Fruit fly (Drosophila melanogaster) whole organism, embryonic: Measurements from ENCODE around the gene iav.

Source experiments
- Ada2b ChIP-seq: fragments of 200-800 bp; sonication (Bioruptor generic); IDR thresholded peaks from 2 replicates; pipeline ENCODE4 v1.3.6; 2022; ENCODE audit warnings: missing biosample characterization, missing genetic modification characterization
- B-H2 ChIP-seq: fragments of 200-800 bp; sonication (Bioruptor generic); optimal IDR thresholded peaks from 2 replicates; lab custom pipeline; 2018; ENCODE audit warnings: missing biosample characterization, mild to moderate bottlenecking, missing genetic modification characterization
- Bteb2 ChIP-seq: fragments of 200-800 bp; sonication (Bioruptor generic); optimal IDR thresholded peaks from 2 replicates; lab custom pipeline; 2016; ENCODE audit warnings: missing biosample characterization, missing genetic modification characterization
- CG10209 ChIP-seq: fragments of 200-800 bp; sonication (Bioruptor generic); optimal IDR thresholded peaks from 3 replicates; lab custom pipeline; 2017; ENCODE audit warnings: missing biosample characterization, mild to moderate bottlenecking, missing genetic modification characterization, missing genetic modification reagents
- CG11085 ChIP-seq: fragments of 200-800 bp; sonication (Bioruptor generic); IDR thresholded peaks from 2 replicates; pipeline ENCODE4 v1.3.6; 2022; ENCODE audit warnings: missing biosample characterization, missing genetic modification characterization
- CG12769 ChIP-seq: fragments of 200-800 bp; sonication (Bioruptor generic); optimal IDR thresholded peaks from 2 replicates; lab custom pipeline; 2019; ENCODE audit warnings: missing biosample characterization, mild to moderate bottlenecking, missing genetic modification characterization, moderate library complexity
- CG13123 ChIP-seq: fragments of 200-800 bp; sonication (Bioruptor generic); optimal IDR thresholded peaks from 2 replicates; lab custom pipeline; 2016; ENCODE audit warnings: missing biosample characterization, missing genetic modification characterization
- CG14965 ChIP-seq: fragments of 200-800 bp; sonication (Bioruptor generic); optimal IDR thresholded peaks from 2 replicates; lab custom pipeline; 2016; ENCODE audit warnings: missing biosample characterization, missing genetic modification characterization, borderline replicate concordance
- CG15011 ChIP-seq: fragments of 200-800 bp; sonication (Bioruptor generic); optimal IDR thresholded peaks from 3 replicates; lab custom pipeline; 2018; ENCODE audit warnings: missing biosample characterization, mild to moderate bottlenecking, missing genetic modification characterization
- CG15514 ChIP-seq: fragments of 200-800 bp; sonication (Bioruptor generic); optimal IDR thresholded peaks from 3 replicates; lab custom pipeline; 2017; ENCODE audit warnings: missing biosample characterization, missing genetic modification characterization, mild to moderate bottlenecking, moderate library complexity, missing genetic modification reagents
- CG16813 ChIP-seq: fragments of 200-800 bp; sonication (Bioruptor generic); IDR thresholded peaks from 3 replicates; pipeline ENCODE4 v1.3.6; 2022; ENCODE audit warnings: missing biosample characterization, missing genetic modification characterization; ENCODE audit not compliant: partially characterized antibody
- CG16863 ChIP-seq: fragments of 200-800 bp; sonication (Bioruptor generic); optimal IDR thresholded peaks from 3 replicates; lab custom pipeline; 2016; ENCODE audit warnings: missing biosample characterization, missing genetic modification characterization
- CG17912 ChIP-seq: fragments of 200-800 bp; sonication (Bioruptor generic); optimal IDR thresholded peaks from 2 replicates; lab custom pipeline; 2018; ENCODE audit warnings: missing biosample characterization, mild to moderate bottlenecking, missing genetic modification characterization
- CG1832 ChIP-seq: fragments of 200-800 bp; sonication (Bioruptor generic); optimal IDR thresholded peaks from 2 replicates; lab custom pipeline; 2017; ENCODE audit warnings: missing biosample characterization, mild to moderate bottlenecking, missing genetic modification characterization, inconsistent platforms
- CG2678 ChIP-seq: fragments of 200-800 bp; sonication (Bioruptor generic); optimal IDR thresholded peaks from 3 replicates; lab custom pipeline; 2019; ENCODE audit warnings: missing biosample characterization, mild to moderate bottlenecking, missing genetic modification characterization, moderate library complexity
- CG2712 ChIP-seq: fragments of 200-800 bp; optimal IDR thresholded peaks from 3 replicates; lab custom pipeline; 2019; ENCODE audit warnings: missing biosample characterization, mild to moderate bottlenecking, missing genetic modification characterization, moderate library complexity
- CG30403 ChIP-seq: fragments of 200-800 bp; sonication (Bioruptor generic); optimal IDR thresholded peaks from 3 replicates; lab custom pipeline; 2016; ENCODE audit warnings: missing biosample characterization, missing genetic modification characterization
- CG33557 ChIP-seq: fragments of 200-800 bp; sonication (Bioruptor generic); optimal IDR thresholded peaks from 2 replicates; lab custom pipeline; 2019; ENCODE audit warnings: missing biosample characterization, mild to moderate bottlenecking, missing genetic modification characterization, moderate library complexity
- CG3726 ChIP-seq: fragments of 200-800 bp; sonication (Bioruptor generic); IDR thresholded peaks from 3 replicates; pipeline ENCODE4, ENCODE4 v1.3.6; 2022; ENCODE audit warnings: missing biosample characterization, missing genetic modification characterization
- CG4730 ChIP-seq: fragments of 200-800 bp; sonication (Bioruptor generic); IDR thresholded peaks from 2 replicates; pipeline ENCODE4 v1.3.6; 2022; ENCODE audit warnings: missing biosample characterization, missing genetic modification characterization
- CG4854 ChIP-seq: fragments of 200-800 bp; sonication (Bioruptor generic); optimal IDR thresholded peaks from 2 replicates; lab custom pipeline; 2016; ENCODE audit warnings: missing biosample characterization, missing genetic modification characterization, inconsistent platforms
- CG8924 ChIP-seq: fragments of 200-800 bp; optimal IDR thresholded peaks from 3 replicates; lab custom pipeline; 2019; ENCODE audit warnings: missing biosample characterization, mild to moderate bottlenecking, missing genetic modification characterization, moderate library complexity
- CG9215 ChIP-seq: fragments of 200-800 bp; sonication (Bioruptor generic); IDR thresholded peaks from 2 replicates; pipeline ENCODE4 v1.3.6; 2022; ENCODE audit warnings: missing biosample characterization, missing genetic modification characterization
- D19A ChIP-seq: fragments of 200-800 bp; optimal IDR thresholded peaks from 3 replicates; lab custom pipeline; 2019; ENCODE audit warnings: missing biosample characterization, mild to moderate bottlenecking, missing genetic modification characterization, moderate library complexity
- Dbx ChIP-seq: fragments of 200-800 bp; sonication (Bioruptor generic); IDR thresholded peaks from 3 replicates; pipeline ENCODE4 v1.3.6; 2022; ENCODE audit warnings: missing biosample characterization, missing genetic modification characterization
- Deaf1 ChIP-seq: fragments of 200-800 bp; optimal IDR thresholded peaks from 3 replicates; lab custom pipeline; 2019; ENCODE audit warnings: missing biosample characterization, mild to moderate bottlenecking, missing genetic modification characterization, moderate library complexity
- Dip3 ChIP-seq: fragments of 200-800 bp; sonication (Bioruptor generic); optimal IDR thresholded peaks from 3 replicates; lab custom pipeline; 2016; ENCODE audit warnings: missing biosample characterization, missing genetic modification characterization
- Doc2 ChIP-seq: fragments of 200-800 bp; sonication (Bioruptor generic); IDR thresholded peaks from 2 replicates; pipeline ENCODE4 v1.3.6; 2022; ENCODE audit warnings: missing biosample characterization, missing genetic modification characterization
- Hmr ChIP-seq: fragments of 200-800 bp; sonication (Bioruptor generic); optimal IDR thresholded peaks from 3 replicates; lab custom pipeline; 2017; ENCODE audit warnings: mild to moderate bottlenecking, missing biosample characterization, missing genetic modification reagents, missing genetic modification characterization
- MTF-1 ChIP-seq: fragments of 200-800 bp; sonication (Bioruptor generic); optimal IDR thresholded peaks from 2 replicates; lab custom pipeline; 2018; ENCODE audit warnings: missing biosample characterization, mild to moderate bottlenecking, missing genetic modification characterization, borderline replicate concordance
- Max ChIP-seq: fragments of 200-800 bp; sonication (Bioruptor generic); optimal IDR thresholded peaks from 2 replicates; lab custom pipeline; 2016; ENCODE audit warnings: missing biosample characterization, mild to moderate bottlenecking, missing genetic modification characterization
- Meics ChIP-seq: fragments of 200-800 bp; sonication (Bioruptor generic); optimal IDR thresholded peaks from 2 replicates; lab custom pipeline; 2017; ENCODE audit warnings: missing biosample characterization, mild to moderate bottlenecking, missing genetic modification characterization
- Usf ChIP-seq: fragments of 200-800 bp; sonication (Bioruptor generic); optimal IDR thresholded peaks from 2 replicates; lab custom pipeline; 2017; ENCODE audit warnings: missing genotype, missing biosample characterization, missing genetic modification characterization
- ara ChIP-seq: fragments of 200-800 bp; sonication (Bioruptor generic); IDR thresholded peaks from 2 replicates; pipeline ENCODE4 v1.3.6; 2022; ENCODE audit warnings: missing biosample characterization, missing genetic modification characterization
- ato ChIP-seq: fragments of 200-800 bp; sonication (Bioruptor generic); IDR thresholded peaks from 2 replicates; pipeline ENCODE4 v1.3.6; 2022; ENCODE audit warnings: missing biosample characterization, missing genetic modification characterization; ENCODE audit not compliant: partially characterized antibody
- az2 ChIP-seq: fragments of 200-800 bp; sonication (Bioruptor generic); optimal IDR thresholded peaks from 3 replicates; lab custom pipeline; 2016; ENCODE audit warnings: missing biosample characterization, missing genetic modification characterization
- bab2 ChIP-seq: fragments of 200-800 bp; sonication (Bioruptor generic); optimal IDR thresholded peaks from 2 replicates; lab custom pipeline; 2016; ENCODE audit warnings: missing biosample characterization, missing genetic modification characterization
- cwo ChIP-seq: fragments of 200-800 bp; sonication (Bioruptor generic); optimal IDR thresholded peaks from 3 replicates; lab custom pipeline; 2017; ENCODE audit warnings: missing biosample characterization, missing genetic modification characterization, mild to moderate bottlenecking, moderate library complexity, missing genetic modification reagents
- emc ChIP-seq: fragments of 200-800 bp; sonication (Bioruptor generic); optimal IDR thresholded peaks from 2 replicates; lab custom pipeline; 2016; ENCODE audit warnings: missing biosample characterization, missing genetic modification characterization
- grau ChIP-seq: fragments of 200-800 bp; optimal IDR thresholded peaks from 3 replicates; lab custom pipeline; 2019; ENCODE audit warnings: missing biosample characterization, mild to moderate bottlenecking, missing genetic modification characterization, moderate library complexity
- grn ChIP-seq: fragments of 200-800 bp; sonication (Bioruptor generic); optimal IDR thresholded peaks from 3 replicates; lab custom pipeline; 2017; ENCODE audit warnings: missing biosample characterization, missing genetic modification characterization
- ken ChIP-seq: fragments of 200-800 bp; sonication (Bioruptor generic); IDR thresholded peaks from 3 replicates; pipeline ENCODE4 v1.3.6; 2022; ENCODE audit warnings: missing biosample characterization, missing genetic modification characterization
- knrl ChIP-seq: fragments of 200-800 bp; sonication (Bioruptor generic); IDR thresholded peaks from 3 replicates; pipeline ENCODE4 v1.3.6; 2022; ENCODE audit warnings: missing biosample characterization, missing genetic modification characterization; ENCODE audit not compliant: partially characterized antibody
- lmd ChIP-seq: fragments of 200-800 bp; sonication (Bioruptor generic); IDR thresholded peaks from 2 replicates; pipeline ENCODE4 v1.3.6; 2022; ENCODE audit warnings: missing biosample characterization, missing genetic modification characterization
- maf-S ChIP-seq: fragments of 200-800 bp; sonication (Bioruptor generic); optimal IDR thresholded peaks from 2 replicates; lab custom pipeline; 2016; ENCODE audit warnings: missing biosample characterization, missing genetic modification characterization
- sima ChIP-seq: fragments of 200-800 bp; sonication (Bioruptor generic); optimal IDR thresholded peaks from 2 replicates; lab custom pipeline; 2016; ENCODE audit warnings: missing biosample characterization, missing genetic modification characterization
- sqz ChIP-seq: fragments of 200-800 bp; sonication (Bioruptor generic); optimal IDR thresholded peaks from 3 replicates; lab custom pipeline; 2018; ENCODE audit warnings: missing biosample characterization, mild to moderate bottlenecking, missing genetic modification characterization
- tup ChIP-seq: fragments of 200-800 bp; sonication (Bioruptor generic); optimal IDR thresholded peaks from 2 replicates; lab custom pipeline; 2016; ENCODE audit warnings: missing biosample characterization, mild to moderate bottlenecking, missing genetic modification characterization, moderate library complexity
- zen ChIP-seq: fragments of 200-800 bp; sonication (Bioruptor generic); optimal IDR thresholded peaks from 3 replicates; lab custom pipeline; 2018; ENCODE audit warnings: missing biosample characterization, mild to moderate bottlenecking, missing genetic modification characterization, moderate library complexity
- zen2 ChIP-seq: fragments of 200-800 bp; sonication (Bioruptor generic); IDR thresholded peaks from 3 replicates; pipeline ENCODE4 v1.3.6; 2022; ENCODE audit warnings: missing biosample characterization, missing genetic modification characterization; ENCODE audit not compliant: partially characterized antibody

Gene iav

dm6 chrX:6860413-6861089, 46.8 kb downstream of the iav start (continued):
- TF ChIP-seq ara (peak; percentile 46; the same call in 1 of the 2 replicates), Bteb2 (GFP tag; lab: Kevin White, UChicago) (no peak), CG15514 (peak; percentile 23), az2 (GFP tag; lab: Kevin White, UChicago) (no peak), Dip3 (GFP tag; lab: Kevin White, UChicago) (no peak), CG17912 (GFP tag; lab: Kevin White, UChicago) (no peak), emc (GFP tag; lab: Kevin White, UChicago) (no peak), CG10209 (GFP tag; lab: Kevin White, UChicago) (peak; percentile 1), Usf (GFP tag; lab: Kevin White, UChicago) (no peak), CG4854 (GFP tag; lab: Kevin White, UChicago) (no peak), CG1832 (GFP tag; lab: Kevin White, UChicago) (no peak), grn (GFP tag; lab: Kevin White, UChicago) (no peak), CG33557 (GFP tag; lab: Kevin White, UChicago) (no peak), CG13123 (GFP tag; lab: Kevin White, UChicago) (no peak), Hmr (no peak), CG12769 (tag; lab: Kevin White, UChicago) (peak; percentile 5), CG16863 (no peak), CG9215 (GFP tag; lab: Robert Waterston, UW) (no peak), B-H2 (no peak), bab2 (GFP tag; lab: Kevin White, UChicago) (no peak), CG16813 (GFP tag; lab: Robert Waterston, UW) (no peak), CG4730 (GFP tag; lab: Robert Waterston, UW) (no peak), Meics (GFP tag; lab: Kevin White, UChicago) (peak; percentile 39), CG30403 (GFP tag; lab: Kevin White, UChicago) (peak; percentile 1), tup (GFP tag; lab: Kevin White, UChicago) (no peak), zen2 (GFP tag; lab: Robert Waterston, UW) (no peak), Max (GFP tag; lab: Kevin White, UChicago) (no peak), Ada2b (GFP tag; lab: Robert Waterston, UW) (no peak), CG2712 (tag; lab: Kevin White, UChicago) (peak; percentile 39), sqz (no peak), CG8924 (tag; lab: Kevin White, UChicago) (no peak), CG11085 (GFP tag; lab: Robert Waterston, UW) (no peak), D19A (peak; percentile 31), knrl (GFP tag; lab: Robert Waterston, UW) (no peak), grau (tag; lab: Kevin White, UChicago) (peak; percentile 27), Deaf1 (tag; lab: Kevin White, UChicago) (no peak), ken (no peak), maf-S (no peak), cwo (GFP tag; lab: Kevin White, UChicago) (no peak), CG2678 (tag; lab: Kevin White, UChicago) (peak; percentile 61), Doc2 (GFP tag; lab: Robert Waterston, UW) (no peak), CG3726 (GFP tag; lab: Robert Waterston, UW) (no peak), CG14965 (no peak), zen (peak; percentile 25), CG15011 (GFP tag; lab: Kevin White, UChicago) (no peak), sima (GFP tag; lab: Kevin White, UChicago) (no peak), lmd (GFP tag; lab: Robert Waterston, UW) (peak; percentile 29; the same call in 1 of the 2 replicates), Dbx (GFP tag; lab: Robert Waterston, UW) (peak; percentile 29; the same call in 1 of the 3 replicates), MTF-1 (GFP tag; lab: Kevin White, UChicago) (no peak), ato (GFP tag; lab: Robert Waterston, UW) (no peak)
